Fruit fly (Drosophila melanogaster): ENCODE results near the gene Ubr3.

The Ubr3 gene

dm6 chrX:7968215-7968799, 32.6 kb downstream of the Ubr3 start, which contains the start of gene sws (continued):
- TF ChIP-seq CG7786 (GFP tag; optimal IDR thresholded peaks at IDR 0.05) (no peak), CG11456 (GFP tag; IDR thresholded peaks at IDR 0.05) (no peak), CG11560 (tag; IDR thresholded peaks at IDR 0.05) (no peak), CG3838 (GFP tag; optimal IDR thresholded peaks at IDR 0.05) (no peak), CG3995 (GFP tag; optimal IDR thresholded peaks at IDR 0.05) (no peak), gsb-n (tag; optimal IDR thresholded peaks at IDR 0.05) (no peak), Hand (GFP tag; optimal IDR thresholded peaks at IDR 0.05) (no peak), dati (GFP tag; IDR thresholded peaks at IDR 0.05) (no peak), CG2712 (tag; optimal IDR thresholded peaks at IDR 0.05) (peak; percentile 41), Deaf1 (tag; optimal IDR thresholded peaks at IDR 0.05) (no peak), MESR4 (GFP tag; optimal IDR thresholded peaks at IDR 0.05) (peak; percentile 30), HHEX (GFP tag; optimal IDR thresholded peaks at IDR 0.05) (peak; percentile 38), bsh (GFP tag; optimal IDR thresholded peaks at IDR 0.05) (peak in 1 of 2 experiments; percentile 51), CG6254 (GFP tag; optimal IDR thresholded peaks at IDR 0.05) (no peak), CG1529 (GFP tag; optimal IDR thresholded peaks at IDR 0.05) (no peak), her (GFP tag; optimal IDR thresholded peaks at IDR 0.05) (no peak), CG12391 (tag; optimal IDR thresholded peaks at IDR 0.05) (peak; percentile 61), CG1024 (GFP tag; IDR thresholded peaks at IDR 0.05) (no peak), hth (optimal IDR thresholded peaks at IDR 0.05) (no peak), amos (GFP tag; IDR thresholded peaks at IDR 0.05; ENCODE audit: partially characterized antibody) (peak; percentile 75), CG4404 (GFP tag; IDR thresholded peaks at IDR 0.05) (no peak), CG18476 (GFP tag; optimal IDR thresholded peaks at IDR 0.05) (no peak), CG17186 (GFP tag; optimal IDR thresholded peaks at IDR 0.05) (no peak), Camta (GFP tag; optimal IDR thresholded peaks at IDR 0.05) (no peak), Antp (GFP tag; optimal IDR thresholded peaks at IDR 0.05) (no peak), twi (tag; optimal IDR thresholded peaks at IDR 0.05) (no peak), Lpt (GFP tag; optimal IDR thresholded peaks at IDR 0.05) (no peak), Vsx1 (GFP tag; optimal IDR thresholded peaks at IDR 0.05) (no peak), mirr (GFP tag; optimal IDR thresholded peaks at IDR 0.05) (no peak), CG6175 (GFP tag; IDR thresholded peaks at IDR 0.05) (no peak), lola (GFP tag; optimal IDR thresholded peaks at IDR 0.05) (peak in 1 of 3 experiments; percentile 21), NC2β (GFP tag; optimal IDR thresholded peaks at IDR 0.05) (no peak), btn (GFP tag; optimal IDR thresholded peaks at IDR 0.05) (no peak), CG9727 (GFP tag; optimal IDR thresholded peaks at IDR 0.05) (peak; percentile 57), CG2889 (GFP tag; IDR thresholded peaks at IDR 0.05) (no peak), CG34224 (GFP tag; IDR thresholded peaks at IDR 0.05; ENCODE audit: partially characterized antibody) (peak; percentile 71; the same call in 2 of the 3 replicates), danr (GFP tag; IDR thresholded peaks at IDR 0.05) (no peak), pan (optimal IDR thresholded peaks at IDR 0.05) (no peak), pan (GFP tag; optimal IDR thresholded peaks at IDR 0.05 in 1 of 2, IDR thresholded peaks at IDR 0.05 in 1 of 2) (no peak), chif (GFP tag; optimal IDR thresholded peaks at IDR 0.05) (no peak), Dfd (GFP tag; optimal IDR thresholded peaks at IDR 0.05) (no peak), CG10462 (GFP tag; optimal IDR thresholded peaks at IDR 0.05) (no peak), CHES-1-like (GFP tag; optimal IDR thresholded peaks at IDR 0.05) (no peak), E2f1 (GFP tag; IDR thresholded peaks at IDR 0.05) (no peak), esg (GFP tag; conservative IDR thresholded peaks at IDR 0.05) (no peak), CG4328 (GFP tag; optimal IDR thresholded peaks at IDR 0.05) (no peak), Ets65A (GFP tag) (peak; percentile 62), lmd (GFP tag; IDR thresholded peaks at IDR 0.05) (peak; percentile 8; the same call in 1 of the 2 replicates), pnt (GFP tag; optimal IDR thresholded peaks at IDR 0.05) (no peak), Oli (tag; optimal IDR thresholded peaks at IDR 0.05) (peak; percentile 43), al (GFP tag; IDR thresholded peaks at IDR 0.05) (no peak), Atf6 (GFP tag; IDR thresholded peaks at IDR 0.05) (no peak)

Data from whole organism, embryonic.